Worm (Caenorhabditis elegans) whole organism, mixed stage, embryonic: ENCODE data around the gene srd-54.

Source experiments
- M03D4.4 ChIP-seq: sonication (generic microtip); optimal IDR thresholded peaks from 2 replicates; lab custom pipeline; 2017; ENCODE audit warnings: mild to moderate bottlenecking, missing genetic modification characterization, missing compliant biosample characterization
- bed-3 ChIP-seq: fragments of 200-800 bp; sonication (Bioruptor generic); optimal IDR thresholded peaks from 3 replicates; lab custom pipeline; 2018; ENCODE audit warnings: mild to moderate bottlenecking, missing genetic modification characterization, moderate library complexity, missing compliant biosample characterization
- blmp-1 ChIP-seq: fragments of 150-350 bp; optimal IDR thresholded peaks from 2 replicates; lab custom pipeline; 2014; ENCODE audit warnings: missing biosample characterization, missing genetic modification characterization
- ceh-39 ChIP-seq: fragments of 150-350 bp; optimal IDR thresholded peaks from 2 replicates; lab custom pipeline; 2014; ENCODE audit warnings: missing biosample characterization, missing genetic modification characterization
- ceh-43 ChIP-seq: fragments of 200-800 bp; sonication (Bioruptor generic); optimal IDR thresholded peaks from 2 replicates; lab custom pipeline; 2018; ENCODE audit warnings: mild to moderate bottlenecking, missing genetic modification characterization, moderate library complexity, missing compliant biosample characterization
- ceh-83 ChIP-seq: fragments of 200-800 bp; sonication (Bioruptor generic); optimal IDR thresholded peaks from 2 replicates; lab custom pipeline; 2018; ENCODE audit warnings: mild to moderate bottlenecking, missing genetic modification characterization, missing compliant biosample characterization
- ces-1 ChIP-seq: fragments of 150-350 bp; optimal IDR thresholded peaks from 2 replicates; lab custom pipeline; 2014; ENCODE audit warnings: missing biosample characterization, missing genetic modification reagents, missing genetic modification characterization
- cnd-1 ChIP-seq: fragments of 200-800 bp; sonication (Bioruptor generic); optimal IDR thresholded peaks from 2 replicates; lab custom pipeline; 2018; ENCODE audit warnings: mild to moderate bottlenecking, missing genetic modification characterization, missing compliant biosample characterization
- drap-1 ChIP-seq: fragments of 200-800 bp; sonication (Bioruptor generic); optimal IDR thresholded peaks from 3 replicates; lab custom pipeline; 2018; ENCODE audit warnings: mild to moderate bottlenecking, missing genetic modification characterization, missing compliant biosample characterization
- elt-1 ChIP-seq: sonication (generic microtip); optimal IDR thresholded peaks from 2 replicates; lab custom pipeline; 2017; ENCODE audit warnings: missing genetic modification characterization, mild to moderate bottlenecking, missing compliant biosample characterization, antibody characterized with exemption, moderate library complexity, borderline replicate concordance; ENCODE audit not compliant: insufficient read depth
- elt-3 ChIP-seq: fragments of 150-350 bp; optimal IDR thresholded peaks from 2 replicates; lab custom pipeline; 2014; ENCODE audit warnings: missing biosample characterization, missing genetic modification characterization
- ham-2 ChIP-seq: fragments of 200-800 bp; sonication (Bioruptor generic); optimal IDR thresholded peaks from 2 replicates; lab custom pipeline; 2018; ENCODE audit warnings: mild to moderate bottlenecking, missing genetic modification characterization, missing compliant biosample characterization
- hlh-1 ChIP-seq: fragments of 150-350 bp; optimal IDR thresholded peaks from 2 replicates; lab custom pipeline; 2014; ENCODE audit warnings: missing biosample characterization, missing genetic modification reagents, missing genetic modification characterization
- lin-13 ChIP-seq: fragments of 150-350 bp; optimal IDR thresholded peaks from 2 replicates; lab custom pipeline; 2014; ENCODE audit warnings: missing biosample characterization, missing genetic modification characterization
- lin-32 ChIP-seq: fragments of 200-800 bp; sonication (Bioruptor generic); optimal IDR thresholded peaks from 2 replicates; lab custom pipeline; 2018; ENCODE audit warnings: mild to moderate bottlenecking, missing genetic modification characterization, missing compliant biosample characterization
- lsy-2 ChIP-seq: fragments of 150-350 bp; optimal IDR thresholded peaks from 2 replicates; lab custom pipeline; 2014; ENCODE audit warnings: missing biosample characterization, missing genetic modification characterization
- mab-5 ChIP-seq: fragments of 150-350 bp; optimal IDR thresholded peaks from 2 replicates; lab custom pipeline; 2014; ENCODE audit warnings: missing biosample characterization, missing genetic modification characterization
- mep-1 ChIP-seq: fragments of 150-350 bp; optimal IDR thresholded peaks from 2 replicates; lab custom pipeline; 2017; ENCODE audit warnings: missing biosample characterization, missing genetic modification reagents, missing genetic modification characterization, inconsistent platforms
- mls-2 ChIP-seq: sonication (generic microtip); optimal IDR thresholded peaks from 2 replicates; lab custom pipeline; 2016; ENCODE audit warnings: mild to moderate bottlenecking, missing genetic modification characterization, moderate library complexity, missing compliant biosample characterization
- nhr-12 ChIP-seq: fragments of 150-350 bp; optimal IDR thresholded peaks from 2 replicates; lab custom pipeline; 2014; ENCODE audit warnings: missing biosample characterization, missing genetic modification characterization
- nhr-237 ChIP-seq: fragments of 150-350 bp; optimal IDR thresholded peaks from 2 replicates; lab custom pipeline; 2014; ENCODE audit warnings: missing biosample characterization, missing genetic modification characterization
- nhr-28 ChIP-seq: fragments of 150-350 bp; optimal IDR thresholded peaks from 2 replicates; lab custom pipeline; 2014; ENCODE audit warnings: missing biosample characterization, missing genetic modification characterization
- nhr-76 ChIP-seq: sonication (generic microtip); optimal IDR thresholded peaks from 2 replicates; lab custom pipeline; 2017; ENCODE audit warnings: missing biosample characterization, missing genetic modification characterization
- pha-4 ChIP-seq: fragments of 150-350 bp; optimal IDR thresholded peaks from 2 replicates; lab custom pipeline; 2018; ENCODE audit warnings: missing biosample characterization, missing genetic modification reagents, missing genetic modification characterization
- sptf-1 ChIP-seq: sonication (generic microtip); optimal IDR thresholded peaks from 2 replicates; lab custom pipeline; 2017; ENCODE audit warnings: mild to moderate bottlenecking, missing genetic modification characterization, moderate library complexity, missing compliant biosample characterization
- tbx-8 ChIP-seq: fragments of 200-800 bp; sonication (Bioruptor generic); optimal IDR thresholded peaks from 2 replicates; lab custom pipeline; 2018; ENCODE audit warnings: mild to moderate bottlenecking, missing genetic modification characterization, moderate library complexity, missing compliant biosample characterization
- unc-120 ChIP-seq: sonication (generic microtip); optimal IDR thresholded peaks from 2 replicates; lab custom pipeline; 2017; ENCODE audit warnings: missing genetic modification characterization, missing compliant biosample characterization; ENCODE audit not compliant: poor library complexity, severe bottlenecking
- unc-39 ChIP-seq: fragments of 150-350 bp; optimal IDR thresholded peaks from 2 replicates; lab custom pipeline; 2014; ENCODE audit warnings: missing biosample characterization, missing genetic modification characterization
- unc-62 ChIP-seq: fragments of 150-350 bp; optimal IDR thresholded peaks from 2 replicates; lab custom pipeline; 2014; ENCODE audit warnings: missing biosample characterization, missing genetic modification reagents, missing genetic modification characterization
- zip-8 ChIP-seq: fragments of 150-350 bp; optimal IDR thresholded peaks from 2 replicates; lab custom pipeline; 2014; ENCODE audit warnings: missing biosample characterization, missing genetic modification characterization
- ztf-11 ChIP-seq: fragments of 150-350 bp; optimal IDR thresholded peaks from 2 replicates; lab custom pipeline; 2014; ENCODE audit warnings: missing biosample characterization, missing genetic modification characterization

srd-54 gene

DNA sequence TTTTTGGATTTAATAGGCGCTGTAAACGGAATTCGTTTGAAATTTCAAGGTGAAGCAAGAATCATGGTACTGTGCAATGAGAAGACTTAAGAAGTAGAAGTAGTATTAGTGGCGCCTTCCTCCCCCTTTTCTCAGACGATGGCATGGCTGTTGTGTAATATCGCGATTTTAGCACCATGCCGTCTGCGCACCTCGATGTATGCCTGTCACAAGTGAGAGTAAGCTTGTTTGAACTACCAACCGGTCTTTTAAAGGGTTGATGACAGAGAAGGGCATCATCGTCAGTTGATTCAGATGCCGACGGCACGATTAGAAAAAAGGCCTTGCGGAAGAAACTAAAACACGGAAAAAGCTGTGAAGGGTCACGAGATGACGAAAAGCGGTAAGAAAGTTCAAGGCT is 28.4 kb upstream of the srd-54 start:
- TF ChIP-seq unc-39 (tag; lab: Kevin White, UChicago) (no peak), zip-8 (tag; lab: Kevin White, UChicago) (no peak), hlh-1 (tag; lab: Kevin White, UChicago) (no peak), ceh-83 (GFP tag; lab: Kevin White, UChicago) (no peak), cnd-1 (no peak), M03D4.4 (tag; lab: Kevin White, UChicago) (no peak), elt-1 (tag; lab: Kevin White, UChicago) (no peak), nhr-237 (tag; lab: Kevin White, UChicago) (no peak), nhr-12 (tag; lab: Kevin White, UChicago) (no peak), mls-2 (tag; lab: Kevin White, UChicago) (no peak), unc-120 (tag; lab: Kevin White, UChicago) (no peak), ham-2 (GFP tag; lab: Kevin White, UChicago) (no peak), nhr-76 (no peak), lin-13 (tag; lab: Kevin White, UChicago) (no peak), ceh-43 (no peak), ces-1 (no peak), mab-5 (tag; lab: Kevin White, UChicago) (no peak), mep-1 (tag; lab: Kevin White, UChicago) (no peak), lin-32 (GFP tag; lab: Kevin White, UChicago) (no peak)

DNA sequence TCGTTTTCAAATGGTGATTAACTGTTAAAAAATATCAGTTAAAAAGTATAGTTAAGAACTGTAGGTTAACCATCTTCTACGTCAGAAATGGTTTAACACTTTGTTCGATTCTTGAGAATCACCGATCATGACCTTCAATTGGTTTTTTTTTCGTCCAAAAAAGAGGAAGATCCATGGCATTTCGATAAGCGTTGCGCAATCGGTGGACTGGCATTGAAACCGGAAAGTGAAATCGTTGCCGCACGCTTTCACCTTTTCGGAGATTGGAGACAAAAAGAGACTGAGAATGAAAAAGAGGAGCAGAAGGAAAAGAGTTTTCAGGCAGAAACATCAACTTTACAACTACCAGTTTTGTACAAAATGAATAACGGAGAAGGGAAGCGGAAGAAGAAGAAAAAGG is 27.2 kb upstream of the srd-54 start:
- TF ChIP-seq nhr-28 (no peak), zip-8 (tag; lab: Kevin White, UChicago) (peak; percentile 68), ham-2 (GFP tag; lab: Kevin White, UChicago) (peak; percentile 24), blmp-1 (tag; lab: Kevin White, UChicago) (peak; percentile 89), ceh-43 (no peak)

DNA sequence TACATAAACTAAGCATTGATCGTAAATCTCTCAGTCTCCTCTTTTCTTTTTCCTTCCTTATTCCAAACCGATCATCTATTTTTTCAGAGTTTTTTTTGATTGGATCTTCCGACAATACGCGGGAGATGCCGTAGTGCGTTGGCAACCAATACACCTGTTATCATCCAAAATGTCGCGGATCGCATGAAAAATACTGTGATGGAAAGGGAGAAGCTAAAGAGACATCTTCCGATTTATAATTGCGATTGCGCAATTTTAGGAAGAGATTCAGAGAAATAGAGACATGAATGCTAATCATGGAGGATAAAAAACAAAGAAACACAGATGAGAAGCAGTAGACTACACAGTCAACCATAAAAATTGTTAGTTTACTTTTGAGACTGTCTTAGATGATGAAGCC is 26.0 kb upstream of the srd-54 start:
- no peak for TF ChIP-seq lin-32 (GFP tag; lab: Kevin White, UChicago)
- peak; percentile 28 for TF ChIP-seq zip-8 (tag; lab: Kevin White, UChicago)
- TF ChIP-seq, all 35 proteins: peak for 1

DNA sequence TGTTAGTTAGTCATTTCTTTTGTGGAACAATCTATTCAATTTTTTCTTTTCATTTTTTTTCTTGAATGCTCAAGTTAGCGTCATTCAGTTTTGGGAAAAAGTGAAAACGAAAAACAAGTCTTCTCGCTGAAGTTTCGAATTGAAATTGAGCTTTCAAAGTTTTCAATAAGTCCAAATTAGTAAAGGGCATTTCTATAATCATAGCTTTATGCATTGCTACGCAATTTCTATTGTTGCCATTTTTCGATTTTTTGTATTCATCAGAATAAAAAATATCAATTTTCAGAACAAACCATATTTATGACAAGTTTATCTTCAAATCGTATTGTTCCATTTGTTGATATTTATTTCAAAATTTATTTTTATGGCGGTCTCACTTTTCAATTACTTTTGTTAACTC is 24.2 kb upstream of the srd-54 start, which contains the start of gene srd-55:
Gene srd-55, plus strand, starts transcription at position 301 of the 400 bp plus-strand sequence.
- TF ChIP-seq elt-1 (tag; lab: Kevin White, UChicago) (no peak), mab-5 (tag; lab: Kevin White, UChicago) (no peak), ceh-39 (tag; lab: Kevin White, UChicago) (no peak), ztf-11 (tag; lab: Kevin White, UChicago) (no peak), drap-1 (GFP tag; lab: Kevin White, UChicago) (no peak)
- TF ChIP-seq, all 35 proteins: peak for 0

DNA sequence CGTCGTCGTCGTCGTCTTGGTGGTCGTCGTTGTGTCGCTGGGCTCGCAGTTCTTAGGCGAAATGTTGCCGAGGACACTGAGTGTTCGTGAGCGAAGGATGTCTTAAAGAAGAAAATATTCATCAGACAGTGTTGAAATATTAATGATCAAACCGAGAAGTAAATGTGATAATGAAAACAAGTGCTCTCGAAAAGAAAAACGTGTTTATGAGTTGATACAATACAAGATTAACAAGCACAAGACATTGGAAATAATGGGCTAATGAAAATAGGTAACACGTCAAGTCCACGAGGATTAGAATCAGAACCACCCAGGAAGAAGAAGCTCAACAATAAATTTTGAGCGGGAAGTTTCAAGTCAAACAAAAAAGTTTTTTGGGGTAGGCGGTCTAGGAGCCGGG is 20.5 kb upstream of the srd-54 start, which contains the start of gene K02A2.5:
Gene K02A2.5, minus strand, starts transcription at position 101 of the 400 bp plus-strand sequence.
- TF ChIP-seq sptf-1 (no peak), elt-1 (tag; lab: Kevin White, UChicago) (no peak), elt-3 (tag; lab: Kevin White, UChicago) (no peak), lsy-2 (tag; lab: Kevin White, UChicago) (no peak), unc-39 (tag; lab: Kevin White, UChicago) (no peak), unc-120 (tag; lab: Kevin White, UChicago) (no peak), nhr-28 (no peak), mab-5 (tag; lab: Kevin White, UChicago) (no peak), nhr-12 (tag; lab: Kevin White, UChicago) (no peak), blmp-1 (tag; lab: Kevin White, UChicago) (no peak), ceh-39 (tag; lab: Kevin White, UChicago) (no peak), mep-1 (tag; lab: Kevin White, UChicago) (no peak), ham-2 (GFP tag; lab: Kevin White, UChicago) (no peak), tbx-8 (GFP tag; lab: Kevin White, UChicago) (no peak), nhr-237 (tag; lab: Kevin White, UChicago) (no peak), ceh-83 (GFP tag; lab: Kevin White, UChicago) (no peak)
- TF ChIP-seq, all 35 proteins: peak for 0

DNA sequence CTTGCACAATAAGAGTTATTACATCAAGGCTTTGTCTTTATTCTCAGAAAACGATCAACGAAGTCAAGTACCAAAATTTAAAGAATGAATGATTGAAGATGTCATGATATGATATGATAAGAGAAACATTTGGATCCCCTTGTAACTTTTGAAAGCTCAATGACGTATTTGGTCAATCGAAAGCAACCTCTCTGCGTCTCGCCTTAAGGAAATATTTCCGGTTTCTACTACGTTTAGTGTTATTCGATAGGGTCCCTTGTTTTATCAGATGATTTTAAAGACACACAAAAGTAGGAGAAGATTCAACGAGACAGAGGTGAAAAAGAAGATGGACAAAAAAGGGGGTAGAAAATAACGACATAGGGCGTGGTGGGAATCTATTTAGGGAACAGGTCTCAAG is 19.2 kb upstream of the srd-54 start:
- TF ChIP-seq lin-32 (GFP tag; lab: Kevin White, UChicago) (no peak), bed-3 (GFP tag; lab: Kevin White, UChicago) (no peak), nhr-76 (no peak), M03D4.4 (tag; lab: Kevin White, UChicago) (no peak), mls-2 (tag; lab: Kevin White, UChicago) (no peak), blmp-1 (tag; lab: Kevin White, UChicago) (no peak), drap-1 (GFP tag; lab: Kevin White, UChicago) (no peak), unc-120 (tag; lab: Kevin White, UChicago) (no peak), pha-4 (tag; lab: Kevin White, UChicago) (no peak), tbx-8 (GFP tag; lab: Kevin White, UChicago) (no peak), cnd-1 (no peak), lsy-2 (tag; lab: Kevin White, UChicago) (no peak), mab-5 (tag; lab: Kevin White, UChicago) (no peak), zip-8 (tag; lab: Kevin White, UChicago) (no peak), nhr-28 (no peak), unc-62 (no peak), unc-39 (tag; lab: Kevin White, UChicago) (no peak), lin-13 (tag; lab: Kevin White, UChicago) (no peak), ceh-83 (GFP tag; lab: Kevin White, UChicago) (no peak)
- TF ChIP-seq, all 35 proteins: peak for 0
